Worm (Caenorhabditis elegans) whole organism, L4 larva: ENCODE measurements around the gene nas-11.

Experiments
- F37D6.2 ChIP-seq: sonication (generic microtip); optimal IDR thresholded peaks from 2 replicates; lab custom pipeline; 2016; ENCODE audit warnings: mild to moderate bottlenecking, missing genetic modification characterization, missing compliant biosample characterization
- F44E2.7 ChIP-seq: fragments of 200-800 bp; sonication (Bioruptor generic); IDR thresholded peaks from 2 replicates; pipeline ENCODE4 v2.1.2; 2022; ENCODE audit warnings: missing genetic modification characterization, missing compliant biosample characterization
- F49E8.2 ChIP-seq: sonication (generic microtip); optimal IDR thresholded peaks from 2 replicates; lab custom pipeline; 2016; ENCODE audit warnings: missing compliant biosample characterization, mild to moderate bottlenecking, missing genetic modification characterization, borderline replicate concordance
- R02D3.7 ChIP-seq: fragments of 150-350 bp; sonication (generic microtip); optimal IDR thresholded peaks from 3 replicates; lab custom pipeline; 2014; ENCODE audit warnings: missing biosample characterization, missing genetic modification characterization
- Y105C5A.15 ChIP-seq: fragments of 200-800 bp; sonication (Bioruptor generic); IDR thresholded peaks from 2 replicates; pipeline ENCODE4 v1.3.6; 2022; ENCODE audit warnings: missing genetic modification characterization, missing compliant biosample characterization
- Y48G9A.11 ChIP-seq: fragments of 200-800 bp; sonication (Bioruptor generic); IDR thresholded peaks from 2 replicates; pipeline ENCODE4 v1.3.6; 2022; ENCODE audit warnings: missing genetic modification reagents, missing genetic modification characterization, missing compliant biosample characterization
- ZK337.2 ChIP-seq: fragments of 200-800 bp; sonication (Bioruptor generic); IDR thresholded peaks from 2 replicates; pipeline ENCODE4 v1.3.6; 2022; ENCODE audit warnings: missing genetic modification reagents, missing genetic modification characterization, missing compliant biosample characterization
- ceh-32 ChIP-seq: sonication (generic microtip); optimal IDR thresholded peaks from 2 replicates; lab custom pipeline; 2016; ENCODE audit warnings: mild to moderate bottlenecking, missing genetic modification characterization, missing compliant biosample characterization; ENCODE audit not compliant: poor library complexity
- ceh-44 ChIP-seq: fragments of 200-800 bp; sonication (Bioruptor generic); IDR thresholded peaks from 2 replicates; pipeline ENCODE4 v1.3.6; 2022; ENCODE audit warnings: missing genetic modification reagents, missing genetic modification characterization, missing compliant biosample characterization
- cey-2 ChIP-seq: sonication (generic microtip); optimal IDR thresholded peaks from 3 replicates; lab custom pipeline; 2017; ENCODE audit warnings: missing genetic modification characterization, mild to moderate bottlenecking, missing compliant biosample characterization, antibody characterized with exemption, borderline replicate concordance; ENCODE audit not compliant: insufficient read depth
- ctbp-1 ChIP-seq: fragments of 200-800 bp; sonication (Bioruptor generic); IDR thresholded peaks from 2 replicates; pipeline ENCODE4 v1.3.6; 2022; ENCODE audit warnings: missing genetic modification reagents, missing genetic modification characterization, missing compliant biosample characterization
- daf-16 ChIP-seq, 3 experiments: sonication (generic microtip); optimal IDR thresholded peaks; 2 replicates each; lab custom pipeline; 2016 to 2017; ENCODE audit warnings: missing genetic modification characterization in 3 of 3, missing genetic modification reagents in 3 of 3, mild to moderate bottlenecking in 2 of 3, missing compliant biosample characterization in 2 of 3, missing biosample characterization in 1 of 3, moderate library complexity in 1 of 3
- dmd-6 ChIP-seq: fragments of 200-800 bp; sonication (Bioruptor generic); IDR thresholded peaks from 2 replicates; pipeline ENCODE4 v1.3.6; 2022; ENCODE audit warnings: missing genetic modification reagents, missing genetic modification characterization, missing compliant biosample characterization
- dmd-8 ChIP-seq: fragments of 200-800 bp; sonication (Bioruptor generic); IDR thresholded peaks from 2 replicates; pipeline ENCODE4 v1.3.6; 2022; ENCODE audit warnings: missing genetic modification characterization, missing compliant biosample characterization
- dve-1 ChIP-seq: sonication (generic microtip); optimal IDR thresholded peaks from 2 replicates; lab custom pipeline; 2017; ENCODE audit warnings: antibody characterized with exemption, mild to moderate bottlenecking, missing genetic modification characterization, missing compliant biosample characterization; ENCODE audit not compliant: insufficient read depth
- egl-27 ChIP-seq: sonication (generic microtip); optimal IDR thresholded peaks from 3 replicates; lab custom pipeline; 2017; ENCODE audit warnings: missing biosample characterization, missing genetic modification reagents, missing genetic modification characterization
- fkh-10 ChIP-seq: fragments of 150-350 bp; optimal IDR thresholded peaks from 2 replicates; lab custom pipeline; 2014; ENCODE audit warnings: missing biosample characterization, missing genetic modification reagents, missing genetic modification characterization
- gei-8 ChIP-seq: fragments of 200-800 bp; sonication (Bioruptor generic); optimal IDR thresholded peaks from 2 replicates; lab custom pipeline; 2018; ENCODE audit warnings: mild to moderate bottlenecking, missing genetic modification characterization, missing compliant biosample characterization
- hif-1 ChIP-seq, 2 experiments: sonication (generic microtip); optimal IDR thresholded peaks; 2 replicates each; lab custom pipeline; 2016 to 2017; ENCODE audit warnings: missing compliant biosample characterization in 2 of 2, missing genetic modification characterization in 2 of 2, missing genetic modification reagents in 2 of 2, missing genotype in 2 of 2, mild to moderate bottlenecking in 1 of 2
- hlh-11 ChIP-seq: fragments of 200-800 bp; sonication (Bioruptor generic); optimal IDR thresholded peaks from 2 replicates; lab custom pipeline; 2018; ENCODE audit warnings: mild to moderate bottlenecking, missing genetic modification characterization, missing compliant biosample characterization
- hlh-30 ChIP-seq: sonication (generic microtip); optimal IDR thresholded peaks from 2 replicates; lab custom pipeline; 2017; ENCODE audit warnings: antibody characterized with exemption, mild to moderate bottlenecking, missing genetic modification characterization, missing compliant biosample characterization; ENCODE audit not compliant: insufficient read depth
- lin-1 ChIP-seq: fragments of 200-800 bp; sonication (Bioruptor generic); IDR thresholded peaks from 2 replicates; pipeline ENCODE4 v1.3.6; 2022; ENCODE audit warnings: missing genetic modification reagents, missing genetic modification characterization, missing compliant biosample characterization
- lsy-2 ChIP-seq, 2 experiments: fragments of 150-350 bp in 1 of 2; sonication (generic microtip) in 1 of 2; optimal IDR thresholded peaks; 2 replicates each; lab custom pipeline; 2014 to 2017; ENCODE audit warnings: missing biosample characterization in 2 of 2, missing genetic modification characterization in 2 of 2
- madf-9 ChIP-seq: fragments of 200-800 bp; sonication (Bioruptor generic); conservative IDR thresholded peaks from 2 replicates; pipeline ENCODE4 v1.3.6; 2022; ENCODE audit warnings: missing genetic modification reagents, missing genetic modification characterization, missing compliant biosample characterization
- mdl-1 ChIP-seq, 2 experiments: fragments of 150-350 bp in 1 of 2; sonication (generic microtip) in 1 of 2; optimal IDR thresholded peaks; 2 replicates each; lab custom pipeline; 2014 to 2017; ENCODE audit warnings: missing biosample characterization in 2 of 2, missing genetic modification characterization in 2 of 2
- mep-1 ChIP-seq: fragments of 150-350 bp; sonication (generic microtip); optimal IDR thresholded peaks from 3 replicates; lab custom pipeline; 2014; ENCODE audit warnings: missing biosample characterization, missing genetic modification characterization
- mes-2 ChIP-seq: sonication (generic microtip); optimal IDR thresholded peaks from 2 replicates; lab custom pipeline; 2016; ENCODE audit warnings: missing genotype, mild to moderate bottlenecking, missing genetic modification characterization, missing compliant biosample characterization; ENCODE audit not compliant: poor library complexity, severe bottlenecking
- mxl-2 ChIP-seq: fragments of 200-800 bp; sonication (Bioruptor generic); conservative IDR thresholded peaks from 2 replicates; pipeline ENCODE4 v1.3.6; 2022; ENCODE audit warnings: missing genetic modification reagents, missing genetic modification characterization, missing compliant biosample characterization
- mxl-3 ChIP-seq: fragments of 200-800 bp; sonication (Bioruptor generic); optimal IDR thresholded peaks from 2 replicates; lab custom pipeline; 2018; ENCODE audit warnings: mild to moderate bottlenecking, missing genetic modification characterization, missing compliant biosample characterization
- nhr-102 ChIP-seq: sonication (generic microtip); optimal IDR thresholded peaks from 2 replicates; lab custom pipeline; 2016; ENCODE audit warnings: mild to moderate bottlenecking, missing genetic modification characterization, moderate library complexity, missing compliant biosample characterization
- nhr-11 ChIP-seq: fragments of 150-350 bp; optimal IDR thresholded peaks from 2 replicates; lab custom pipeline; 2014; ENCODE audit warnings: missing biosample characterization, missing genetic modification characterization
- nhr-28 ChIP-seq: fragments of 150-350 bp; optimal IDR thresholded peaks from 2 replicates; lab custom pipeline; 2014; ENCODE audit warnings: missing biosample characterization, missing genetic modification characterization
- nhr-48 ChIP-seq: sonication (generic microtip); optimal IDR thresholded peaks from 2 replicates; lab custom pipeline; 2016; ENCODE audit warnings: mild to moderate bottlenecking, missing genetic modification characterization, missing compliant biosample characterization
- nhr-77 ChIP-seq: fragments of 150-350 bp; optimal IDR thresholded peaks from 2 replicates; lab custom pipeline; 2014; ENCODE audit warnings: missing biosample characterization, missing genetic modification characterization
- pha-4 ChIP-seq, 2 experiments: fragments of 150-350 bp in 1 of 2; fragments of 200-800 bp in 1 of 2; sonication (Bioruptor generic) in 1 of 2; IDR thresholded peaks in 1 of 2; optimal IDR thresholded peaks in 1 of 2; 2 replicates each; pipeline versions ENCODE4 v1.3.6 to Lab custom; 2014 to 2022; ENCODE audit warnings: missing genetic modification characterization in 2 of 2, missing genetic modification reagents in 2 of 2, missing biosample characterization in 1 of 2, missing compliant biosample characterization in 1 of 2
- php-3 ChIP-seq: fragments of 200-800 bp; sonication (Bioruptor generic); IDR thresholded peaks from 2 replicates; pipeline ENCODE4 v1.3.6; 2022; ENCODE audit warnings: missing genetic modification reagents, missing genetic modification characterization, missing compliant biosample characterization
- pqm-1 ChIP-seq: sonication (generic microtip); optimal IDR thresholded peaks from 2 replicates; lab custom pipeline; 2017; ENCODE audit warnings: missing biosample characterization, missing genetic modification characterization
- sdz-12 ChIP-seq: fragments of 200-800 bp; sonication (Bioruptor generic); optimal IDR thresholded peaks from 2 replicates; lab custom pipeline; 2018; ENCODE audit warnings: mild to moderate bottlenecking, missing genetic modification characterization, missing compliant biosample characterization
- set-16 ChIP-seq: fragments of 200-800 bp; sonication (Bioruptor generic); IDR thresholded peaks from 2 replicates; pipeline ENCODE4 v1.3.6; 2022; ENCODE audit warnings: missing genetic modification reagents, missing genetic modification characterization, missing compliant biosample characterization
- snpc-4 ChIP-seq: fragments of 150-350 bp; optimal IDR thresholded peaks from 2 replicates; lab custom pipeline; 2014; ENCODE audit warnings: missing biosample characterization, missing genetic modification characterization
- spr-1 ChIP-seq: sonication (generic microtip); optimal IDR thresholded peaks from 2 replicates; lab custom pipeline; 2016; ENCODE audit warnings: mild to moderate bottlenecking, missing genetic modification characterization, missing compliant biosample characterization
- tag-97 ChIP-seq: fragments of 200-800 bp; sonication (Bioruptor generic); IDR thresholded peaks from 2 replicates; pipeline ENCODE4 v1.3.6; 2022; ENCODE audit warnings: missing genetic modification characterization, missing compliant biosample characterization
- tra-1 ChIP-seq: fragments of 200-800 bp; sonication (Bioruptor generic); IDR thresholded peaks from 2 replicates; pipeline ENCODE4 v1.3.6; 2022; ENCODE audit warnings: missing genetic modification reagents, missing genetic modification characterization, missing compliant biosample characterization
- unc-62 ChIP-seq, 3 experiments: fragments of 150-350 bp in 1 of 3; sonication (generic microtip); optimal IDR thresholded peaks in 2 of 3; peaks in 1 of 3; 1 replicate in 1 of 3; 2 replicates in 2 of 3; lab custom pipeline; 2014 to 2017; ENCODE audit warnings: missing biosample characterization in 3 of 3, missing genetic modification characterization in 3 of 3, missing genetic modification reagents in 3 of 3, missing genotype in 1 of 3
- zfp-3 ChIP-seq: fragments of 200-800 bp; sonication (Bioruptor generic); conservative IDR thresholded peaks from 2 replicates; pipeline ENCODE4 v1.3.6; 2022; ENCODE audit warnings: missing genetic modification reagents, missing genetic modification characterization, missing compliant biosample characterization
- zip-2 ChIP-seq: fragments of 150-350 bp; optimal IDR thresholded peaks from 2 replicates; lab custom pipeline; 2014; ENCODE audit warnings: missing biosample characterization, missing genetic modification characterization

The nas-11 gene

ce11 chrX:6743853-6744346, 30.5 kb downstream of the nas-11 start (continued):
- TF ChIP-seq unc-62 (GFP tag; optimal IDR thresholded peaks at IDR 0.05 in 1 of 2; lab: Kevin White, UChicago): peak in 1 of 2 experiments; percentile 99
- no peak for TF ChIP-seq unc-62 (tag; optimal IDR thresholded peaks at IDR 0.05; lab: Kevin White, UChicago)
- TF ChIP-seq daf-16 (GFP tag; optimal IDR thresholded peaks at IDR 0.05; lab: Kevin White, UChicago): peak; percentile 67 to 96
- TF ChIP-seq daf-16 (tag; optimal IDR thresholded peaks at IDR 0.05; lab: Kevin White, UChicago): peak; percentile 98
- no peak for TF ChIP-seq Y48G9A.11 (GFP tag; lab: Robert Waterston, UW)
- TF ChIP-seq set-16: peak; percentile 44; the same call in 1 of the 2 replicates
- peak; percentile 9 for TF ChIP-seq ceh-32
- no peak for TF ChIP-seq fkh-10 (GFP tag; lab: Kevin White, UChicago)
- TF ChIP-seq nhr-11: peak; percentile 84
- peak; percentile 97 for TF ChIP-seq gei-8 (GFP tag; lab: Kevin White, UChicago)
- TF ChIP-seq tra-1 (GFP tag; lab: Robert Waterston, UW): peak; percentile 97
- peak; percentile 86 for TF ChIP-seq spr-1 (tag; lab: Kevin White, UChicago)
- 0 out of 2 replicates have a peak, but pooled peaks have one; percentile 5 for TF ChIP-seq Y105C5A.15 (GFP tag; lab: Robert Waterston, UW)
- TF ChIP-seq mep-1 (tag; lab: Kevin White, UChicago): peak; percentile 97
- TF ChIP-seq zip-2 (tag; lab: Kevin White, UChicago): peak; percentile 80
- no peak for TF ChIP-seq ceh-44
- peak; percentile 100 for TF ChIP-seq hlh-11
- peak; percentile 98 for TF ChIP-seq dve-1 (tag; lab: Kevin White, UChicago)
- peak; percentile 61 to 88 for TF ChIP-seq lsy-2 (tag; optimal IDR thresholded peaks at IDR 0.05; lab: Kevin White, UChicago)
- TF ChIP-seq hlh-30: peak; percentile 99
- TF ChIP-seq dmd-8: no peak
- no peak for TF ChIP-seq F37D6.2
- no peak for TF ChIP-seq egl-27
- no peak for TF ChIP-seq F49E8.2 (tag; lab: Kevin White, UChicago)
- peak; percentile 93 for TF ChIP-seq cey-2 (tag; lab: Kevin White, UChicago)
- peak; percentile 40 for TF ChIP-seq sdz-12
- TF ChIP-seq pha-4 (GFP tag; IDR thresholded peaks at IDR 0.05; lab: Robert Waterston, UW): peak; percentile 91
- peak; percentile 64 for TF ChIP-seq pha-4 (tag; optimal IDR thresholded peaks at IDR 0.05; lab: Kevin White, UChicago)
- TF ChIP-seq ctbp-1 (GFP tag; lab: Robert Waterston, UW): peak; percentile 47; the same call in 1 of the 2 replicates
- TF ChIP-seq R02D3.7: no peak
- TF ChIP-seq hif-1 (tag; optimal IDR thresholded peaks at IDR 0.05; lab: Kevin White, UChicago): peak; percentile 64 to 81
- TF ChIP-seq snpc-4 (tag; lab: Kevin White, UChicago): no peak
- TF ChIP-seq tag-97 (GFP tag; lab: Robert Waterston, UW): no peak
- TF ChIP-seq ZK337.2: no peak

DNA sequence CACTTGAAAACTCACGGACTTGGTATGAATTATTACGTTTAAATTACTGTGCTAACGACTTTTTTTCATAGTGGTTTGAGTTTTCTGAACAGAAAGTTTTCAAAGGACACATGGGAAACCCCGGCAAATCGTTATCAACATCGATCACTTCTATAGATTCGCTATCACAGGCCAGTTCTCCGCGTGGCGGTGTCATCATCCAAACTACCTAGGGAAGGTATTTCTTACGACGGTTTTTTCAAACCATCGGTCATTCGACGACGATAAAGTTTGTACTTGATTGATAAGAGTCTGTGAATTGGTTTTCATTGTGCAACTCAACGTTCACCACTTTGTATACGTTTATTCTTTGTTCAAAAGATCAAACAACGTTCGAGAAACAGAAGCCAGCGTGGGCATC, 31.2 kb downstream of the nas-11 start:
- no peak for TF ChIP-seq zfp-3
- TF ChIP-seq lin-1 (GFP tag; lab: Robert Waterston, UW): 0 out of 2 replicates have a peak, but pooled peaks have one; percentile 13
- no peak for TF ChIP-seq F44E2.7
- TF ChIP-seq hlh-30: peak; percentile 72
- TF ChIP-seq mxl-2 (GFP tag; lab: Robert Waterston, UW): peak; percentile 59; the same call in 1 of the 2 replicates
- TF ChIP-seq fkh-10 (GFP tag; lab: Kevin White, UChicago): no peak
- TF ChIP-seq daf-16 (GFP tag; optimal IDR thresholded peaks at IDR 0.05; lab: Kevin White, UChicago): no peak
- TF ChIP-seq daf-16 (tag; optimal IDR thresholded peaks at IDR 0.05; lab: Kevin White, UChicago): peak; percentile 80
- peak; percentile 87 for TF ChIP-seq pqm-1 (tag; lab: Kevin White, UChicago)
- TF ChIP-seq nhr-77: peak; percentile 52
- peak; percentile 74 for TF ChIP-seq php-3
- peak; percentile 78 for TF ChIP-seq nhr-48
- peak; percentile 94 for TF ChIP-seq nhr-28 (tag; lab: Kevin White, UChicago)
- peak; percentile 17 for TF ChIP-seq mes-2 (tag; lab: Kevin White, UChicago)
- TF ChIP-seq dmd-6 (GFP tag; lab: Robert Waterston, UW): peak; percentile 96
- TF ChIP-seq dve-1 (tag; lab: Kevin White, UChicago): peak; percentile 86
- TF ChIP-seq lsy-2 (tag; optimal IDR thresholded peaks at IDR 0.05; lab: Kevin White, UChicago): peak in 1 of 2 experiments; percentile 3
- TF ChIP-seq mxl-3: peak; percentile 88
- TF ChIP-seq hlh-11: peak; percentile 84
- TF ChIP-seq mdl-1 (tag; optimal IDR thresholded peaks at IDR 0.05; lab: Kevin White, UChicago): peak in 1 of 2 experiments; percentile 99
- no peak for TF ChIP-seq madf-9 (GFP tag; lab: Robert Waterston, UW)
- TF ChIP-seq nhr-102 (tag; lab: Kevin White, UChicago): no peak
